Fruit fly (Drosophila melanogaster) whole organism, embryonic: ENCODE measurements around the gene Als2.

Experiments used
- Asciz ChIP-seq: fragments of 200-800 bp; sonication (Bioruptor generic); optimal IDR thresholded peaks from 2 replicates; lab custom pipeline; 2017; ENCODE audit warnings: missing biosample characterization, mild to moderate bottlenecking, missing genetic modification characterization, missing genetic modification reagents
- Atf-2 ChIP-seq: fragments of 200-800 bp; sonication (Bioruptor generic); optimal IDR thresholded peaks from 2 replicates; lab custom pipeline; 2016; ENCODE audit warnings: missing biosample characterization, missing genetic modification characterization
- BEAF-32 ChIP-seq: fragments of 200-800 bp; sonication (Bioruptor generic); optimal IDR thresholded peaks from 3 replicates; lab custom pipeline; 2017; ENCODE audit warnings: missing biosample characterization, missing genetic modification characterization, mild to moderate bottlenecking, moderate library complexity, missing genetic modification reagents
- CG10959 ChIP-seq: fragments of 200-800 bp; sonication (Bioruptor generic); IDR thresholded peaks from 2 replicates; pipeline ENCODE4 v1.3.6; 2022; ENCODE audit warnings: missing biosample characterization, missing genetic modification characterization
- CG11696 ChIP-seq: fragments of 200-800 bp; sonication (Bioruptor generic); IDR thresholded peaks from 2 replicates; pipeline ENCODE4 v1.3.6; 2022; ENCODE audit warnings: missing biosample characterization, missing genetic modification characterization
- CG12769 ChIP-seq: fragments of 200-800 bp; sonication (Bioruptor generic); optimal IDR thresholded peaks from 2 replicates; lab custom pipeline; 2019; ENCODE audit warnings: missing biosample characterization, mild to moderate bottlenecking, missing genetic modification characterization, moderate library complexity
- CG12942 ChIP-seq: fragments of 200-800 bp; sonication (Bioruptor generic); optimal IDR thresholded peaks from 3 replicates; lab custom pipeline; 2016; ENCODE audit warnings: missing biosample characterization, missing genetic modification characterization
- CG15073 ChIP-seq: fragments of 200-800 bp; sonication (Bioruptor generic); optimal IDR thresholded peaks from 2 replicates; lab custom pipeline; 2016; ENCODE audit warnings: missing biosample characterization, missing genetic modification characterization
- CG17328 ChIP-seq: fragments of 200-800 bp; sonication (Bioruptor generic); IDR thresholded peaks from 2 replicates; pipeline ENCODE4 v1.3.6; 2022; ENCODE audit warnings: missing biosample characterization, missing genetic modification characterization
- CG18011 ChIP-seq: fragments of 200-800 bp; sonication (Bioruptor generic); optimal IDR thresholded peaks from 2 replicates; lab custom pipeline; 2017; ENCODE audit warnings: missing biosample characterization, missing genetic modification characterization, mild to moderate bottlenecking, moderate library complexity, missing genotype
- CG2129 ChIP-seq: fragments of 200-800 bp; sonication (Bioruptor generic); IDR thresholded peaks from 2 replicates; pipeline ENCODE4 v1.3.6; 2022; ENCODE audit warnings: missing biosample characterization, missing genetic modification characterization; ENCODE audit not compliant: partially characterized antibody
- CG2678 ChIP-seq: fragments of 200-800 bp; sonication (Bioruptor generic); optimal IDR thresholded peaks from 3 replicates; lab custom pipeline; 2019; ENCODE audit warnings: missing biosample characterization, mild to moderate bottlenecking, missing genetic modification characterization, moderate library complexity
- CG2712 ChIP-seq: fragments of 200-800 bp; optimal IDR thresholded peaks from 3 replicates; lab custom pipeline; 2019; ENCODE audit warnings: missing biosample characterization, mild to moderate bottlenecking, missing genetic modification characterization, moderate library complexity
- CG33557 ChIP-seq: fragments of 200-800 bp; sonication (Bioruptor generic); optimal IDR thresholded peaks from 2 replicates; lab custom pipeline; 2019; ENCODE audit warnings: missing biosample characterization, mild to moderate bottlenecking, missing genetic modification characterization, moderate library complexity
- CG3847 ChIP-seq: fragments of 200-800 bp; sonication (Bioruptor generic); IDR thresholded peaks from 2 replicates; pipeline ENCODE4 v1.3.6; 2022; ENCODE audit warnings: missing biosample characterization, missing genetic modification characterization
- CG4282 ChIP-seq: fragments of 200-800 bp; sonication (Bioruptor generic); optimal IDR thresholded peaks from 2 replicates; lab custom pipeline; 2016; ENCODE audit warnings: missing biosample characterization, missing genetic modification characterization
- CG4404 ChIP-seq: fragments of 200-800 bp; sonication (Bioruptor generic); IDR thresholded peaks from 2 replicates; pipeline ENCODE4 v1.3.6; 2022; ENCODE audit warnings: missing biosample characterization, missing genetic modification characterization
- CG5953 ChIP-seq: fragments of 200-800 bp; sonication (Bioruptor generic); IDR thresholded peaks from 2 replicates; pipeline ENCODE4 v1.3.6; 2022; ENCODE audit warnings: missing biosample characterization, missing genetic modification characterization
- CG6791 ChIP-seq: fragments of 200-800 bp; sonication (Bioruptor generic); IDR thresholded peaks from 3 replicates; pipeline ENCODE4 v1.3.6; 2022; ENCODE audit warnings: missing biosample characterization, missing genetic modification characterization; ENCODE audit not compliant: partially characterized antibody
- CG7357 ChIP-seq: fragments of 200-800 bp; sonication (Bioruptor generic); IDR thresholded peaks from 3 replicates; pipeline ENCODE4 v1.3.6; 2022; ENCODE audit warnings: missing biosample characterization, missing genetic modification characterization
- CG8089 ChIP-seq: fragments of 200-800 bp; sonication (Bioruptor generic); optimal IDR thresholded peaks from 3 replicates; lab custom pipeline; 2016; ENCODE audit warnings: missing biosample characterization, missing genetic modification characterization
- D19A ChIP-seq: fragments of 200-800 bp; optimal IDR thresholded peaks from 3 replicates; lab custom pipeline; 2019; ENCODE audit warnings: missing biosample characterization, mild to moderate bottlenecking, missing genetic modification characterization, moderate library complexity
- Dek ChIP-seq: fragments of 200-800 bp; sonication (Bioruptor generic); optimal IDR thresholded peaks from 3 replicates; lab custom pipeline; 2019; ENCODE audit warnings: missing biosample characterization, mild to moderate bottlenecking, missing genetic modification characterization, moderate library complexity
- Dll ChIP-seq: fragments of 200-800 bp; sonication (Bioruptor generic); IDR thresholded peaks from 4 replicates; pipeline ENCODE4 v1.3.6; 2022; ENCODE audit warnings: missing biosample characterization, missing genetic modification characterization; ENCODE audit not compliant: partially characterized antibody
- E2f2 ChIP-seq: fragments of 200-800 bp; sonication (Bioruptor generic); IDR thresholded peaks from 2 replicates; pipeline ENCODE4 v1.3.6; 2022; ENCODE audit warnings: missing biosample characterization, missing genetic modification characterization
- Hand ChIP-seq: fragments of 200-800 bp; sonication (Bioruptor generic); optimal IDR thresholded peaks from 2 replicates; lab custom pipeline; 2017; ENCODE audit warnings: mild to moderate bottlenecking, missing biosample characterization, missing genetic modification reagents, missing genetic modification characterization
- MTF-1 ChIP-seq: fragments of 200-800 bp; sonication (Bioruptor generic); optimal IDR thresholded peaks from 2 replicates; lab custom pipeline; 2018; ENCODE audit warnings: missing biosample characterization, mild to moderate bottlenecking, missing genetic modification characterization, borderline replicate concordance
- NFAT ChIP-seq: fragments of 200-800 bp; sonication (Bioruptor generic); IDR thresholded peaks from 2 replicates; pipeline ENCODE4 v1.3.6; 2022; ENCODE audit warnings: missing biosample characterization, missing genetic modification characterization
- NK7.1 ChIP-seq: fragments of 200-800 bp; sonication (Bioruptor generic); optimal IDR thresholded peaks from 3 replicates; lab custom pipeline; 2016; ENCODE audit warnings: missing biosample characterization, missing genetic modification characterization
- Scr ChIP-seq: fragments of 200-800 bp; sonication (Bioruptor generic); IDR thresholded peaks from 2 replicates; pipeline ENCODE4 v1.3.6; 2022; ENCODE audit warnings: missing biosample characterization, missing genetic modification characterization; ENCODE audit not compliant: partially characterized antibody
- Sry-δ ChIP-seq: fragments of 200-800 bp; sonication (Bioruptor generic); optimal IDR thresholded peaks from 2 replicates; lab custom pipeline; 2016; ENCODE audit warnings: missing biosample characterization, missing genetic modification characterization
- TFAM ChIP-seq: fragments of 200-800 bp; sonication (Bioruptor generic); optimal IDR thresholded peaks from 2 replicates; lab custom pipeline; 2017; ENCODE audit warnings: missing biosample characterization, missing genetic modification characterization, inconsistent platforms
- Trl ChIP-seq, 3 experiments: fragments of >200 bp in 2 of 3; fragments of 200-800 bp in 1 of 3; sonication (Bioruptor generic) in 1 of 3; optimal IDR thresholded peaks; 2 replicates in 1 of 3; 3 replicates in 2 of 3; lab custom pipeline; 2016 to 2017; ENCODE audit warnings: missing biosample characterization in 1 of 3, missing genetic modification characterization in 1 of 3
- ap ChIP-seq: fragments of 200-800 bp; sonication (Bioruptor generic); IDR thresholded peaks from 2 replicates; pipeline ENCODE4 v1.3.6; 2022; ENCODE audit warnings: missing biosample characterization, missing genetic modification characterization
- cas ChIP-seq: fragments of 200-800 bp; sonication (Bioruptor generic); IDR thresholded peaks from 2 replicates; pipeline ENCODE4 v1.3.6; 2022; ENCODE audit warnings: missing biosample characterization, missing genetic modification characterization
- emc ChIP-seq: fragments of 200-800 bp; sonication (Bioruptor generic); optimal IDR thresholded peaks from 2 replicates; lab custom pipeline; 2016; ENCODE audit warnings: missing biosample characterization, missing genetic modification characterization
- ems ChIP-seq: fragments of 200-800 bp; sonication (Bioruptor generic); optimal IDR thresholded peaks from 3 replicates; lab custom pipeline; 2016; ENCODE audit warnings: missing biosample characterization, missing genetic modification characterization
- en ChIP-seq: fragments of 200-800 bp; sonication (Bioruptor generic); optimal IDR thresholded peaks from 2 replicates; lab custom pipeline; 2016; ENCODE audit warnings: missing biosample characterization, missing genetic modification characterization
- fu2 ChIP-seq: fragments of 200-800 bp; sonication (Bioruptor generic); optimal IDR thresholded peaks from 2 replicates; lab custom pipeline; 2016; ENCODE audit warnings: missing biosample characterization, missing genetic modification characterization
- ham ChIP-seq: fragments of 200-800 bp; sonication (Bioruptor generic); IDR thresholded peaks from 2 replicates; pipeline ENCODE4 v1.3.6; 2022; ENCODE audit warnings: missing biosample characterization, missing genetic modification characterization
- hb ChIP-seq: fragments of 200-800 bp; sonication (Bioruptor generic); IDR thresholded peaks from 3 replicates; pipeline ENCODE4 v1.3.6; 2022; ENCODE audit warnings: missing biosample characterization, missing genetic modification characterization; ENCODE audit not compliant: partially characterized antibody
- her ChIP-seq: fragments of 200-800 bp; sonication (Bioruptor generic); optimal IDR thresholded peaks from 2 replicates; lab custom pipeline; 2016; ENCODE audit warnings: missing biosample characterization, missing genetic modification characterization
- mam ChIP-seq: fragments of 200-800 bp; sonication (Bioruptor generic); optimal IDR thresholded peaks from 3 replicates; lab custom pipeline; 2016; ENCODE audit warnings: missing biosample characterization, missing genetic modification characterization
- peb ChIP-seq: fragments of 200-800 bp; sonication (Bioruptor generic); IDR thresholded peaks from 2 replicates; pipeline ENCODE4 v1.3.6; 2022; ENCODE audit warnings: missing biosample characterization, missing genetic modification characterization
- pros ChIP-seq: fragments of 200-800 bp; sonication (Bioruptor generic); optimal IDR thresholded peaks from 3 replicates; lab custom pipeline; 2019; ENCODE audit warnings: missing biosample characterization, mild to moderate bottlenecking, missing genetic modification characterization, moderate library complexity
- pzg ChIP-seq: fragments of 200-800 bp; sonication (Bioruptor generic); optimal IDR thresholded peaks from 3 replicates; lab custom pipeline; 2018; ENCODE audit warnings: missing biosample characterization, mild to moderate bottlenecking, missing genetic modification characterization, moderate library complexity
- salm ChIP-seq: fragments of 200-800 bp; sonication (Bioruptor generic); optimal IDR thresholded peaks from 2 replicates; lab custom pipeline; 2018; ENCODE audit warnings: missing biosample characterization, mild to moderate bottlenecking, missing genetic modification characterization
- schlank ChIP-seq: fragments of 200-800 bp; sonication (Bioruptor generic); optimal IDR thresholded peaks from 2 replicates; lab custom pipeline; 2018; ENCODE audit warnings: missing biosample characterization, mild to moderate bottlenecking, missing genetic modification characterization
- sd ChIP-seq: fragments of 200-800 bp; sonication (Bioruptor generic); optimal IDR thresholded peaks from 3 replicates; lab custom pipeline; 2018; ENCODE audit warnings: missing biosample characterization, mild to moderate bottlenecking, missing genetic modification characterization, moderate library complexity
- shn ChIP-seq: fragments of 200-800 bp; sonication (Bioruptor generic); optimal IDR thresholded peaks from 3 replicates; lab custom pipeline; 2016; ENCODE audit warnings: missing biosample characterization, missing genetic modification characterization
- zf30C ChIP-seq: fragments of 200-800 bp; sonication (Bioruptor generic); optimal IDR thresholded peaks from 3 replicates; lab custom pipeline; 2018; ENCODE audit warnings: missing biosample characterization, mild to moderate bottlenecking, missing genetic modification characterization

The Als2 gene

dm6 chr3L:21634152-21634689 is 45.3 kb downstream of the Als2 start, which contains the start of gene MED1 (continued):
- TF ChIP-seq CG5953 (no peak), Scr (no peak), ems (GFP tag; lab: Kevin White, UChicago) (no peak), BEAF-32 (GFP tag; lab: Kevin White, UChicago) (peak; percentile 54), Hand (GFP tag; lab: Kevin White, UChicago) (no peak), pzg (GFP tag; lab: Kevin White, UChicago) (peak; percentile 71), CG17328 (no peak), CG2129 (no peak), TFAM (GFP tag; lab: Kevin White, UChicago) (no peak), sd (no peak), CG8089 (GFP tag; lab: Kevin White, UChicago) (no peak), hb (GFP tag; lab: Robert Waterston, UW) (no peak), fu2 (GFP tag; lab: Kevin White, UChicago) (no peak), NK7.1 (GFP tag; lab: Kevin White, UChicago) (no peak), peb (GFP tag; lab: Robert Waterston, UW) (no peak), CG12942 (GFP tag; lab: Kevin White, UChicago) (no peak), CG2678 (no peak), CG11696 (GFP tag; lab: Robert Waterston, UW) (no peak), Asciz (GFP tag; lab: Kevin White, UChicago) (no peak), ham (no peak), CG33557 (GFP tag; lab: Kevin White, UChicago) (no peak), Trl (optimal IDR thresholded peaks at IDR 0.05; lab: Kevin White, UChicago) (no peak), Trl (GFP tag; optimal IDR thresholded peaks at IDR 0.05; lab: Kevin White, UChicago) (no peak), salm (tag; lab: Kevin White, UChicago) (no peak), mam (GFP tag; lab: Kevin White, UChicago) (peak; percentile 6), MTF-1 (GFP tag; lab: Kevin White, UChicago) (no peak), CG4404 (GFP tag; lab: Robert Waterston, UW) (no peak), CG10959 (GFP tag; lab: Robert Waterston, UW) (no peak), Atf-2 (GFP tag; lab: Kevin White, UChicago) (no peak), CG12769 (tag; lab: Kevin White, UChicago) (no peak), CG2712 (tag; lab: Kevin White, UChicago) (peak; percentile 14), Dll (no peak), ap (GFP tag; lab: Robert Waterston, UW) (no peak), CG3847 (peak; percentile 40), CG18011 (GFP tag; lab: Kevin White, UChicago) (no peak), en (GFP tag; lab: Kevin White, UChicago) (no peak), NFAT (GFP tag; lab: Robert Waterston, UW) (no peak), shn (no peak), Dek (no peak), E2f2 (peak; percentile 31; the same call in 1 of the 2 replicates), CG4282 (no peak), CG15073 (GFP tag; lab: Kevin White, UChicago) (no peak), D19A (tag; lab: Kevin White, UChicago) (no peak), pros (GFP tag; lab: Kevin White, UChicago) (no peak), cas (GFP tag; lab: Robert Waterston, UW) (no peak), emc (GFP tag; lab: Kevin White, UChicago) (no peak), CG6791 (GFP tag; lab: Robert Waterston, UW) (no peak), zf30C (GFP tag; lab: Kevin White, UChicago) (no peak), schlank (no peak), her (GFP tag; lab: Kevin White, UChicago) (no peak), CG7357 (GFP tag; lab: Robert Waterston, UW) (peak; percentile 93), Sry-δ (GFP tag; lab: Kevin White, UChicago) (peak; percentile 26)
